Fruit fly (Drosophila melanogaster) whole organism, prepupa: Measurements from ENCODE around the gene CG17108.

ENCODE experiments used
- CG16779 ChIP-seq: fragments of 200-800 bp; sonication (Bioruptor generic); optimal IDR thresholded peaks from 3 replicates; lab custom pipeline; 2017; ENCODE audit warnings: missing biosample characterization, mild to moderate bottlenecking, missing genetic modification characterization
- OdsH ChIP-seq: fragments of 200-800 bp; sonication (Bioruptor generic); optimal IDR thresholded peaks from 3 replicates; lab custom pipeline; 2016; ENCODE audit warnings: missing biosample characterization, missing genetic modification characterization
- salr ChIP-seq, 2 experiments: fragments of 200-800 bp; sonication (Bioruptor generic); optimal IDR thresholded peaks; 3 replicates each; lab custom pipeline; 2016 to 2018; ENCODE audit warnings: missing biosample characterization in 2 of 2, missing genetic modification characterization in 2 of 2, mild to moderate bottlenecking in 1 of 2
- topi ChIP-seq: fragments of 200-800 bp; sonication (Bioruptor generic); optimal IDR thresholded peaks from 3 replicates; lab custom pipeline; 2016; ENCODE audit warnings: missing biosample characterization, missing genetic modification characterization

- TF ChIP-seq OdsH (GFP tag; lab: Kevin White, UChicago) (no peak), topi (GFP tag; lab: Kevin White, UChicago) (no peak), CG16779 (tag; lab: Kevin White, UChicago) (no peak), salr (GFP tag; optimal IDR thresholded peaks at IDR 0.05; lab: Kevin White, UChicago) (no peak)
These were observed 13.3 kb downstream of the CG17108 start, which contains the start of gene CG17105 for dm6 chr2L:10680584-10681080.
